Worm (Caenorhabditis elegans) whole organism, early embryonic: Measurements from ENCODE around the gene nspc-10.

Source experiments
- ceh-36 ChIP-seq: sonication (generic microtip); optimal IDR thresholded peaks from 2 replicates; lab custom pipeline; 2016; ENCODE audit warnings: missing genetic modification characterization, inconsistent platforms, missing compliant biosample characterization
- ets-7 ChIP-seq: sonication (generic microtip); optimal IDR thresholded peaks from 2 replicates; lab custom pipeline; 2016; ENCODE audit warnings: missing genotype, missing genetic modification characterization, missing compliant biosample characterization
- flt-1 ChIP-seq: fragments of 200-800 bp; sonication (Bioruptor generic); IDR thresholded peaks from 2 replicates; pipeline ENCODE4 v1.3.6; 2022; ENCODE audit warnings: missing genetic modification characterization, missing compliant biosample characterization
- hmbx-1 ChIP-seq: sonication (generic microtip); optimal IDR thresholded peaks from 2 replicates; lab custom pipeline; 2016; ENCODE audit warnings: mild to moderate bottlenecking, missing genetic modification characterization, missing compliant biosample characterization
- pes-1 ChIP-seq: fragments of 200-800 bp; sonication (Bioruptor generic); IDR thresholded peaks from 2 replicates; pipeline ENCODE4 v1.3.6; 2022; ENCODE audit warnings: missing genetic modification reagents, missing genetic modification characterization, missing compliant biosample characterization
- tbx-11 ChIP-seq: fragments of 200-800 bp; sonication (Bioruptor generic); IDR thresholded peaks from 2 replicates; pipeline ENCODE4 v1.3.6; 2022; ENCODE audit warnings: missing genetic modification characterization, missing compliant biosample characterization
- tra-4 ChIP-seq: sonication (generic microtip); optimal IDR thresholded peaks from 2 replicates; lab custom pipeline; 2017; ENCODE audit warnings: missing genetic modification characterization, missing compliant biosample characterization

DNA sequence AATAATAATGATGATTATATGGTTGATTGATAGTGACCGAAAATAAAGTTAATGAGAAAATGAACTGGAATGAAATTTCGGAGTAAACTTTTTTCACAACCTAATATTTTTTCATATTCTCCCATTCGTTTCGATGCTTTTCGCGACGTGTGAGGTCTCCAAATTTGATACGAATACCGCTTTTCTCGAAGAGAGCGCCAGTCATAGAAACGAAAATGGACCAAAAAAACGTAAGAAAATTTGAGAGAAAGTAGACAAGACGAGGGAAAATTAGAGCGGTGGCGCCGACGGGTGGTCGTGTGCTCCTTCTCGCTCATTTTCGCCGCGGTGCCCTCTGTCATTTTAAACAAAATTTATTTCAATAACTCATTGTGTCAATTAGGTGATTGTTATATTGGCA is 29.0 kb upstream of the nspc-10 start:
- TF ChIP-seq ets-7 (tag; lab: Kevin White, UChicago) (no peak), tra-4 (tag; lab: Kevin White, UChicago) (no peak), ceh-36 (tag; lab: Kevin White, UChicago) (no peak), flt-1 (GFP tag; lab: Robert Waterston, UW) (no peak), tbx-11 (no peak), hmbx-1 (tag; lab: Kevin White, UChicago) (no peak), pes-1 (no peak)
